Worm (Caenorhabditis elegans) whole organism, L1 larva: Measurements from ENCODE around the gene vit-2.

Source experiments
- aly-2 ChIP-seq: fragments of 150-350 bp; optimal IDR thresholded peaks from 2 replicates; lab custom pipeline; 2014; ENCODE audit warnings: missing biosample characterization, missing genetic modification characterization
- lin-35 ChIP-seq, 2 experiments: fragments of 150-350 bp; optimal IDR thresholded peaks; 2 replicates each; lab custom pipeline; 2014; ENCODE audit warnings: missing biosample characterization in 2 of 2, missing genetic modification characterization in 2 of 2, missing genetic modification reagents in 2 of 2
- lir-3 ChIP-seq: sonication (generic microtip); optimal IDR thresholded peaks from 2 replicates; lab custom pipeline; 2016; ENCODE audit warnings: mild to moderate bottlenecking, missing genetic modification characterization, moderate library complexity, missing compliant biosample characterization; ENCODE audit not compliant: poor library complexity
- mdl-1 ChIP-seq, 2 experiments: fragments of 150-350 bp; optimal IDR thresholded peaks; 2 replicates each; lab custom pipeline; 2014 to 2017; ENCODE audit warnings: missing biosample characterization in 2 of 2, missing genetic modification characterization in 2 of 2, inconsistent platforms in 1 of 2
- nhr-28 ChIP-seq: fragments of 150-350 bp; optimal IDR thresholded peaks from 2 replicates; lab custom pipeline; 2014; ENCODE audit warnings: missing biosample characterization, missing genetic modification characterization
- sox-4 ChIP-seq: sonication (generic microtip); optimal IDR thresholded peaks from 2 replicates; lab custom pipeline; 2016; ENCODE audit warnings: missing genetic modification characterization, missing compliant biosample characterization
- ztf-11 ChIP-seq, 2 experiments: sonication (generic microtip); optimal IDR thresholded peaks; 2 replicates each; lab custom pipeline; 2016 to 2017; ENCODE audit warnings: missing genetic modification characterization in 2 of 2, missing biosample characterization in 1 of 2, missing compliant biosample characterization in 1 of 2

DNA sequence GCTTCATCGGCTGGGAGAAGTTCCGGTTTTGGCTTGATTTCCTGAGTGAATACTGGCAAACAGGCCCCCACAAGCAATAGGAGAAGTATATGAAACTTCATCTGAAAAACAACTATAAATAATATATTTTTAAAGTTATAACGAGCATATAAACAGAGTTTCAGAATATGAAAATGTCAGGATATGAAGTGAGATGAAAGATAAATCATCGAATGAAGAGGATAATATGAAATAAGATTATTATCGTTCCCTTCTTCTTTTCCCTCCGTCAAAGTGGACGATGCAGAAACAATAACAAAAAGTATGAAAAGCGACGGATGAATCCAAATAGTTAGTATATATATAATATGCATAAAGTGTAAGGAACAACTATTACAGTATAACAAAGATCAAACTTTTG lies 3.9 kb upstream of the vit-2 start, which contains the start of gene acn-1:
- no peak for TF ChIP-seq sox-4 (tag; lab: Kevin White, UChicago)
- TF ChIP-seq mdl-1 (tag; optimal IDR thresholded peaks at IDR 0.05; lab: Kevin White, UChicago), result no peak
- no peak for TF ChIP-seq nhr-28
- TF ChIP-seq ztf-11 (tag; optimal IDR thresholded peaks at IDR 0.05; lab: Kevin White, UChicago), result no peak
- TF ChIP-seq lin-35 (GFP tag; optimal IDR thresholded peaks at IDR 0.05; lab: Kevin White, UChicago), result no peak
- no peak for TF ChIP-seq aly-2
- TF ChIP-seq lir-3, result no peak
